Worm (Caenorhabditis elegans): ENCODE results near the gene F44G4.3.

DNA sequence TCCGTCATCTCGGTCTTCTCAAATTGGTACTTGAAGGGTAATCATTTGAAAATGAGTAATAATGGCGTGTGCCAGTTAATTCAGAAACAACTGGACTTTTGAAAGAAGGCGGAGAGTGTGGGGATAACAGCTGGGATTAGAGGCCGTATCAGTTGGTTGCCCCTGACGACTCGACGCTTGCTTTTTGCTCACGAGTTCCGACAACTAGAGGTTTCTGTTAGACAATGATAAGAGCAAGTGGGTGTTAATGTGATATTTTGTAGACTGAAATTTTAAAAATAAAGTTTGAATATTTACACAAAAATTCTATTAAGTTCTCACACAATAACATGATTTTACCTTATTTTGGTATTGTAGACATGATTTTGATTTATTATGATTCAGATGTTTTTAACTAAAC, 7.6 kb upstream of the F44G4.3 start, which contains the start of gene F44G4.7:
- TF ChIP-seq ceh-40 (GFP tag; IDR thresholded peaks at IDR 0.05): no peak
- TF ChIP-seq ceh-91 (GFP tag; IDR thresholded peaks at IDR 0.05): no peak
- no peak for TF ChIP-seq pha-4 (tag; optimal IDR thresholded peaks at IDR 0.05)
